Fruit fly (Drosophila melanogaster): ENCODE data around the gene Rnb.

DNA sequence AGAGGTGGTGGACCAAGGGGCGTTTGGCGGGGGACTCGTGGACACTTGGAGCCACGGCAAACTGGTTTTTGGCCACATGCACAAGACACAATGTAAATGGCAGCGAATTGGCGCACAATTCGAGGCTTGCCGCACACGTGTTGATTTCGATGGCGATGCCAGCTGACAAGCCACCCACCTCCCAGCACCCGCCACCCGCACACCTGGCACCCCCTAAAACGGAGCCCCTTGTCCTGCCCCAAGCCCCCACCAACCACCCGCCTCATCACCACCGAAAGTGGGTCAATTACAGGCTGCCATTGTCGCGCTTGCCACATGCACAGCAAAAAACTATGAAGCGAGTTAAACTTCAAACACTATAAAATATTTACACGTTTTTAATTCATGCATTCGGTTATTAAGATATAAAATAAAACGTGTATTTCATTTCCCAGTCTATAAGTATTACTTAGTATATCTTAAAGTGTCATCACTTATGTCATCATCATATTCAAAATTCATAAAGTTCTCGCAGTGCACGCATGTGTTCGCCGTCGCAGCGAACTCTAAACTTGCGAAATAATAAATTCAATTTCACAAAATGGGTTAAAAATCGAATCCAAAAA, 40.9 kb downstream of the Rnb start:
- TF ChIP-seq pan (optimal IDR thresholded peaks at IDR 0.05) (no peak), psq (optimal IDR thresholded peaks at IDR 0.05) (no peak), CG8478 (optimal IDR thresholded peaks at IDR 0.05) (no peak), usp (GFP tag; optimal IDR thresholded peaks at IDR 0.05) (no peak)

All from whole organism.